Worm (Caenorhabditis elegans): Measurements from ENCODE around the gene F47B8.5.

DNA sequence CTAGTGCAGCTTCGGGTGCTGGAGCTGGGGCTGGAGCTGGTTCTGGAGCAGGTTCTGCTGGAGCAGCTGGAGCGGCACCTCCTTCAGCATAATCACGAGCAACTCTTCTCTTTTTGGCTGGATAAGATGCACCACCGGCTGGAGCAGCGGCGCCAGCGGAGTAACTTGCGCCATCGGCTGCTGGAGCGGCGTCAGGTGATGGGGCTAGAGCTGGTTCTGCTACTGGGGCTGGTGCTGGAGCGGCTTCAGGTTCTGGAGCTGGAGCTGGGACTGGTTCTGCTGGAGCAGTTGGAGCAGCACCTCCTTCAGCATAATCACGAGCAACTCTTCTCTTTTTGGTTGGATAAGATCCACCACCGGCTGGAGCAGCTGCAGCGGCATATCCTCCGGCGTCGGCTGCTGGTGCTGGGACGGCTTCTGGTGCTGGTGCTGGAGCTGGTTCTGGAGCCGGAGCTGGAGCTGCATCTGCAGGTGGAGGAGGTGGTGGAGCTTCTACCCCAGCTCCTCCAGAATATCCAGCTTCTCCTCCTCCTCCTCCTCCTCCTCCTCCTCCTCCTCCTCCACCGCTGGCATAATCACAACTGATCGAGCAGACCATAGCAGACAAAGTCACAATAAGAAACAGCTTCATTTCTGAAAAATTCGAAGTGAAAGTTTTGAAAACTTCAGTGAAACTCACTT is 8.4 kb downstream of the F47B8.5 start, which contains the start of gene F47B8.13:
- TF ChIP-seq F33H1.4 (GFP tag; IDR thresholded peaks at IDR 0.05) (no peak), F39B2.1 (GFP tag; IDR thresholded peaks at IDR 0.05) (no peak), B0019.2 (GFP tag; conservative IDR thresholded peaks at IDR 0.05) (no peak), lag-1 (GFP tag; IDR thresholded peaks at IDR 0.05) (no peak), nhr-90 (tag; optimal IDR thresholded peaks at IDR 0.05) (no peak), ets-4 (GFP tag; optimal IDR thresholded peaks at IDR 0.05) (no peak), him-1 (tag; optimal IDR thresholded peaks at IDR 0.05) (no peak), rcor-1 (GFP tag; IDR thresholded peaks at IDR 0.05) (no peak), fkh-3 (tag; optimal IDR thresholded peaks at IDR 0.05) (no peak), egrh-3 (GFP tag; IDR thresholded peaks at IDR 0.05) (peak; percentile 95), ama-1 (optimal IDR thresholded peaks at IDR 0.05) (no peak), ama-1 (GFP tag; optimal IDR thresholded peaks at IDR 0.05) (no peak), lir-1 (GFP tag; conservative IDR thresholded peaks at IDR 0.05) (no peak), Y67H2A.10 (GFP tag; conservative IDR thresholded peaks at IDR 0.05) (no peak), attf-6 (GFP tag; IDR thresholded peaks at IDR 0.05) (no peak)
